Worm (Caenorhabditis elegans) whole organism, young adult: ENCODE data around the gene glod-4.

Source experiments
- B0019.2 ChIP-seq: fragments of 200-800 bp; sonication (Bioruptor generic); conservative IDR thresholded peaks from 2 replicates; pipeline ENCODE4 v1.3.6; 2022; ENCODE audit warnings: missing genetic modification reagents, missing genetic modification characterization, missing compliant biosample characterization
- C06A6.2 ChIP-seq: fragments of 200-800 bp; sonication (Bioruptor generic); conservative IDR thresholded peaks from 2 replicates; pipeline ENCODE4 v1.3.6; 2022; ENCODE audit warnings: missing genetic modification characterization, missing compliant biosample characterization
- C17E4.6 ChIP-seq: fragments of 200-800 bp; sonication (Bioruptor generic); IDR thresholded peaks from 2 replicates; pipeline ENCODE4 v1.3.6; 2022; ENCODE audit warnings: missing genetic modification reagents, missing genetic modification characterization, missing compliant biosample characterization
- F10E7.11 ChIP-seq: sonication (generic microtip); optimal IDR thresholded peaks from 2 replicates; lab custom pipeline; 2017; ENCODE audit warnings: mild to moderate bottlenecking, missing genetic modification characterization, moderate library complexity, missing compliant biosample characterization
- T26A5.8 ChIP-seq: sonication (generic microtip); optimal IDR thresholded peaks from 2 replicates; lab custom pipeline; 2016; ENCODE audit warnings: missing genetic modification characterization, missing compliant biosample characterization
- Y79H2A.3 ChIP-seq: fragments of 200-800 bp; sonication (Bioruptor generic); conservative IDR thresholded peaks from 2 replicates; pipeline ENCODE4 v1.3.6; 2022; ENCODE audit warnings: missing genetic modification reagents, missing genetic modification characterization, missing compliant biosample characterization
- ZK185.1 ChIP-seq: sonication (generic microtip); optimal IDR thresholded peaks from 2 replicates; lab custom pipeline; 2016; ENCODE audit warnings: mild to moderate bottlenecking, missing genetic modification characterization, missing compliant biosample characterization; ENCODE audit not compliant: poor library complexity, severe bottlenecking
- ama-1 ChIP-seq, 3 experiments: fragments of 150-350 bp in 1 of 3; sonication (generic microtip) in 2 of 3; optimal IDR thresholded peaks; 2 replicates each; lab custom pipeline; 2014 to 2018; ENCODE audit warnings: missing biosample characterization in 2 of 3, missing genetic modification characterization in 2 of 3, missing genetic modification reagents in 2 of 3
- aptf-2 ChIP-seq: fragments of 200-800 bp; sonication (Bioruptor generic); conservative IDR thresholded peaks from 2 replicates; pipeline ENCODE4 v1.3.6; 2022; ENCODE audit warnings: missing genetic modification reagents, missing genetic modification characterization, missing compliant biosample characterization
- attf-6 ChIP-seq: fragments of 200-800 bp; sonication (Bioruptor generic); IDR thresholded peaks from 2 replicates; pipeline ENCODE4 v1.3.6; 2022; ENCODE audit warnings: missing genetic modification reagents, missing genetic modification characterization, missing compliant biosample characterization
- cebp-1 ChIP-seq, 2 experiments: fragments of 200-800 bp in 1 of 2; sonication (Bioruptor generic) in 1 of 2; sonication (generic microtip) in 1 of 2; IDR thresholded peaks in 1 of 2; optimal IDR thresholded peaks in 1 of 2; 2 replicates each; pipeline versions ENCODE4 v1.3.6 to Lab custom; 2017 to 2022; ENCODE audit warnings: missing compliant biosample characterization in 2 of 2, missing genetic modification characterization in 2 of 2, mild to moderate bottlenecking in 1 of 2, missing genetic modification reagents in 1 of 2, moderate library complexity in 1 of 2
- ceh-79 ChIP-seq: sonication (generic microtip); optimal IDR thresholded peaks from 2 replicates; lab custom pipeline; 2017; ENCODE audit warnings: mild to moderate bottlenecking, missing genetic modification characterization, missing compliant biosample characterization
- chd-7 ChIP-seq: sonication (generic microtip); optimal IDR thresholded peaks from 2 replicates; lab custom pipeline; 2016; ENCODE audit warnings: mild to moderate bottlenecking, missing genetic modification characterization, moderate library complexity, missing compliant biosample characterization
- dox-1 ChIP-seq: fragments of 200-800 bp; sonication (Bioruptor generic); IDR thresholded peaks from 2 replicates; pipeline ENCODE4 v1.3.6; 2022; ENCODE audit warnings: missing genetic modification reagents, missing genetic modification characterization, missing compliant biosample characterization
- dpff-1 ChIP-seq: sonication (generic microtip); optimal IDR thresholded peaks from 2 replicates; lab custom pipeline; 2017; ENCODE audit warnings: mild to moderate bottlenecking, missing genetic modification characterization, missing compliant biosample characterization
- dpl-1 ChIP-seq: fragments of 150-350 bp; optimal IDR thresholded peaks from 2 replicates; lab custom pipeline; 2014; ENCODE audit warnings: missing biosample characterization, missing genetic modification reagents, missing genetic modification characterization
- ekl-4 ChIP-seq: fragments of 200-800 bp; sonication (Bioruptor generic); IDR thresholded peaks from 2 replicates; pipeline ENCODE4 v1.3.6; 2022; ENCODE audit warnings: missing genetic modification reagents, missing genetic modification characterization, missing compliant biosample characterization
- ets-4 ChIP-seq: fragments of 200-800 bp; sonication (Bioruptor generic); optimal IDR thresholded peaks from 2 replicates; lab custom pipeline; 2018; ENCODE audit warnings: mild to moderate bottlenecking, missing genetic modification characterization, missing compliant biosample characterization
- fkh-3 ChIP-seq: sonication (generic microtip); optimal IDR thresholded peaks from 2 replicates; lab custom pipeline; 2016; ENCODE audit warnings: mild to moderate bottlenecking, missing genetic modification characterization, missing compliant biosample characterization
- gei-17 ChIP-seq: fragments of 200-800 bp; sonication (Bioruptor generic); optimal IDR thresholded peaks from 2 replicates; lab custom pipeline; 2018; ENCODE audit warnings: mild to moderate bottlenecking, missing genetic modification characterization, missing compliant biosample characterization
- hlh-12 ChIP-seq: sonication (generic microtip); optimal IDR thresholded peaks from 2 replicates; lab custom pipeline; 2016; ENCODE audit warnings: missing genetic modification characterization, missing compliant biosample characterization
- hlh-26 ChIP-seq: fragments of 200-800 bp; sonication (Bioruptor generic); conservative IDR thresholded peaks from 2 replicates; pipeline ENCODE4 v1.3.6; 2022; ENCODE audit warnings: missing genetic modification reagents, missing genetic modification characterization, missing compliant biosample characterization
- hmg-1.2 ChIP-seq: fragments of 200-800 bp; sonication (Bioruptor generic); IDR thresholded peaks from 2 replicates; pipeline ENCODE4 v1.3.6; 2022; ENCODE audit warnings: missing genetic modification reagents, missing genetic modification characterization, missing compliant biosample characterization
- hmg-20 ChIP-seq: fragments of 200-800 bp; sonication (Bioruptor generic); IDR thresholded peaks from 2 replicates; pipeline ENCODE4 v1.3.6; 2022; ENCODE audit warnings: missing genetic modification reagents, missing genetic modification characterization, missing compliant biosample characterization
- hrde-1 ChIP-seq: sonication (generic microtip); optimal IDR thresholded peaks from 2 replicates; lab custom pipeline; 2016; ENCODE audit warnings: missing genetic modification characterization, mild to moderate bottlenecking, missing compliant biosample characterization, moderate library complexity, missing genotype, missing genetic modification reagents, borderline replicate concordance
- hsf-1 ChIP-seq: fragments of 200-800 bp; sonication (Bioruptor generic); IDR thresholded peaks from 2 replicates; pipeline ENCODE4 v1.3.6; 2022; ENCODE audit warnings: missing genetic modification reagents, missing genetic modification characterization, missing compliant biosample characterization
- let-526 ChIP-seq: fragments of 200-800 bp; sonication (Bioruptor generic); IDR thresholded peaks from 2 replicates; pipeline ENCODE4 v1.3.6; 2022; ENCODE audit warnings: missing genetic modification reagents, missing genetic modification characterization, missing compliant biosample characterization
- let-607 ChIP-seq, 2 experiments: fragments of 200-800 bp in 1 of 2; sonication (Bioruptor generic) in 1 of 2; sonication (generic microtip) in 1 of 2; optimal IDR thresholded peaks; 2 replicates each; lab custom pipeline; 2016 to 2018; ENCODE audit warnings: mild to moderate bottlenecking in 2 of 2, missing compliant biosample characterization in 2 of 2, missing genetic modification characterization in 2 of 2, moderate library complexity in 2 of 2, missing genotype in 1 of 2
- lin-26 ChIP-seq: fragments of 200-800 bp; sonication (Bioruptor generic); IDR thresholded peaks from 2 replicates; pipeline ENCODE4 v1.3.6; 2022; ENCODE audit warnings: missing genetic modification reagents, missing genetic modification characterization, missing compliant biosample characterization
- lin-40 ChIP-seq: sonication (generic microtip); optimal IDR thresholded peaks from 2 replicates; lab custom pipeline; 2016; ENCODE audit warnings: missing genetic modification characterization, mild to moderate bottlenecking, missing compliant biosample characterization, missing genotype, missing genetic modification reagents
- lin-54 ChIP-seq: fragments of 200-800 bp; sonication (Bioruptor generic); optimal IDR thresholded peaks from 2 replicates; lab custom pipeline; 2018; ENCODE audit warnings: mild to moderate bottlenecking, missing genetic modification characterization, missing compliant biosample characterization
- madf-10 ChIP-seq: sonication (generic microtip); optimal IDR thresholded peaks from 2 replicates; lab custom pipeline; 2016; ENCODE audit warnings: mild to moderate bottlenecking, missing genetic modification characterization, missing compliant biosample characterization
- mcd-1 ChIP-seq: fragments of 200-800 bp; sonication (Bioruptor generic); IDR thresholded peaks from 2 replicates; pipeline ENCODE4 v1.3.6; 2022; ENCODE audit warnings: missing genetic modification reagents, missing genetic modification characterization, missing compliant biosample characterization
- mel-28 ChIP-seq: sonication (generic microtip); optimal IDR thresholded peaks from 2 replicates; lab custom pipeline; 2016; ENCODE audit warnings: borderline replicate concordance, mild to moderate bottlenecking, missing genetic modification characterization, missing compliant biosample characterization
- mxl-1 ChIP-seq: sonication (generic microtip); optimal IDR thresholded peaks from 2 replicates; lab custom pipeline; 2016; ENCODE audit warnings: missing genetic modification characterization, missing compliant biosample characterization
- nhr-120 ChIP-seq: fragments of 200-800 bp; sonication (Bioruptor generic); IDR thresholded peaks from 2 replicates; pipeline ENCODE4 v1.3.6; 2022; ENCODE audit warnings: missing genetic modification characterization, missing compliant biosample characterization
- pbrm-1 ChIP-seq: fragments of 200-800 bp; sonication (Bioruptor generic); IDR thresholded peaks from 2 replicates; pipeline ENCODE4 v1.3.6; 2022; ENCODE audit warnings: missing genetic modification reagents, missing genetic modification characterization, missing compliant biosample characterization
- rec-8 ChIP-seq, 2 experiments: sonication (generic microtip); optimal IDR thresholded peaks; 2 replicates each; lab custom pipeline; 2016; ENCODE audit warnings: mild to moderate bottlenecking in 2 of 2, missing genetic modification characterization in 2 of 2, missing genetic modification reagents in 2 of 2, missing genotype in 2 of 2, missing biosample characterization in 1 of 2, missing compliant biosample characterization in 1 of 2, moderate library complexity in 1 of 2
- snpc-4 ChIP-seq, 5 experiments: fragments of 150-350 bp in 1 of 5; sonication (generic microtip) in 4 of 5; optimal IDR thresholded peaks; 2 replicates each; lab custom pipeline; 2014 to 2018; ENCODE audit warnings: missing genetic modification characterization in 5 of 5, missing biosample characterization in 3 of 5, antibody characterized with exemption in 2 of 5, mild to moderate bottlenecking in 2 of 5, missing compliant biosample characterization in 2 of 5, missing genotype in 2 of 5, moderate library complexity in 2 of 5, missing genetic modification reagents in 1 of 5
- sptf-2 ChIP-seq: fragments of 200-800 bp; sonication (Bioruptor generic); optimal IDR thresholded peaks from 2 replicates; lab custom pipeline; 2018; ENCODE audit warnings: mild to moderate bottlenecking, missing genetic modification characterization, missing compliant biosample characterization
- tlf-1 ChIP-seq: fragments of 200-800 bp; sonication (Bioruptor generic); optimal IDR thresholded peaks from 2 replicates; lab custom pipeline; 2018; ENCODE audit warnings: mild to moderate bottlenecking, missing genetic modification characterization, missing compliant biosample characterization
- xnd-1 ChIP-seq: sonication (generic microtip); optimal IDR thresholded peaks from 2 replicates; lab custom pipeline; 2016; ENCODE audit warnings: missing genotype, missing genetic modification reagents, missing genetic modification characterization, missing compliant biosample characterization
- ztf-26 ChIP-seq: sonication (generic microtip); optimal IDR thresholded peaks from 2 replicates; lab custom pipeline; 2017; ENCODE audit warnings: missing genetic modification characterization, missing compliant biosample characterization

The glod-4 gene

DNA sequence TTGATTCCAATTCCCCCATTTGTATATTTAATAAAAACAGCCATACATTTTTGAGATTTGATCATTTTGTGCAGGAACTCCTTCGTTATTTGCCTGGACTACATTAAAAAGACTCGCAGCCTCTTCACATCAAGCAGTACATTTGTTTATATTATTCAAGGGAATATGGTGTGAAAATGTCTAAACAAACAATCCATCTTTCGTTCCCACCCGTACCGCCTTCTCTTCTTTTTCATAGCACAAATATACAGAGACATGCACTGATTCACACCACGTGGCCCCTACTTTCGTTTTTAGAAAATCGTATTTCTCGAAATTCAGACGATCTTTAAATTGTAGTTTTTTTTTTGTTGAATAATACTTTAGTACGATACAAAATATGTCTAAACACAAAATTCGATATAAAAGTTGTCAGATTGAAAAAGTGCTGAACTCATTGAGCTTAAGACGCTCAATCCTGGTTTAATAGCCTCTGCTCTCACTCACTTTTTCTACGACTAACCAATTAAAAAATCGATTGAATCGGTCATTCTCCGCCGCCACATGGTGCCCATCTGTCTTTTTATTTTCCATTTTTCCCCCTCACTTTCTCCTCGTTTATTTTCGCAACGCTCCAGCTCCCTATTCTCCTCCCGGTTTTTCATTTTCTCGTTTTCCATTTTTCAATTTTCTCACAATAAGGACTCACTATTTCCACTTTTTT, 42.1 kb downstream of the glod-4 start (continued):
- TF ChIP-seq ZK185.1 (peak; percentile 72), mxl-1 (tag; lab: Kevin White, UChicago) (peak; percentile 11), lin-54 (GFP tag; lab: Kevin White, UChicago) (peak; percentile 54), chd-7 (tag; lab: Kevin White, UChicago) (peak; percentile 79), pbrm-1 (GFP tag; lab: Robert Waterston, UW) (peak; percentile 55; the same call in 1 of the 2 replicates), snpc-4 (GFP tag; optimal IDR thresholded peaks at IDR 0.05; lab: Kevin White, UChicago) (no peak), snpc-4 (tag; optimal IDR thresholded peaks at IDR 0.05; lab: Kevin White, UChicago) (peak in 2 of 4 experiments; percentile 42 to 47), ets-4 (GFP tag; lab: Kevin White, UChicago) (peak; percentile 11), lin-26 (GFP tag; lab: Robert Waterston, UW) (peak; percentile 41; the same call in 1 of the 2 replicates), aptf-2 (GFP tag; lab: Robert Waterston, UW) (no peak), hsf-1 (GFP tag; lab: Robert Waterston, UW) (peak; percentile 30; the same call in 1 of the 2 replicates), dpff-1 (tag; lab: Kevin White, UChicago) (peak; percentile 96), dox-1 (GFP tag; lab: Robert Waterston, UW) (peak; percentile 46), fkh-3 (tag; lab: Kevin White, UChicago) (peak; percentile 80), dpl-1 (GFP tag; lab: Kevin White, UChicago) (no peak), hmg-1.2 (peak; percentile 36; the same call in 1 of the 2 replicates), nhr-120 (GFP tag; lab: Robert Waterston, UW) (peak; percentile 93), Y79H2A.3 (no peak), T26A5.8 (tag; lab: Kevin White, UChicago) (no peak), hlh-26 (GFP tag; lab: Robert Waterston, UW) (no peak), let-607 (tag; optimal IDR thresholded peaks at IDR 0.05; lab: Kevin White, UChicago) (peak; percentile 67 to 89), F10E7.11 (peak; percentile 63), let-526 (GFP tag; lab: Robert Waterston, UW) (0 out of 2 replicates have a peak, but pooled peaks have one; percentile 49), ceh-79 (tag; lab: Kevin White, UChicago) (peak; percentile 33), C06A6.2 (GFP tag; lab: Robert Waterston, UW) (peak; percentile 58; the same call in 1 of the 2 replicates), cebp-1 (GFP tag; IDR thresholded peaks at IDR 0.05; lab: Robert Waterston, UW) (no peak), cebp-1 (tag; optimal IDR thresholded peaks at IDR 0.05; lab: Kevin White, UChicago) (peak; percentile 62), ekl-4 (GFP tag; lab: Robert Waterston, UW) (peak; percentile 83), lin-40 (peak; percentile 57), gei-17 (GFP tag; lab: Kevin White, UChicago) (peak; percentile 73), ztf-26 (peak; percentile 56), hmg-20 (GFP tag; lab: Robert Waterston, UW) (peak; percentile 81), mel-28 (tag; lab: Kevin White, UChicago) (peak; percentile 54)

DNA sequence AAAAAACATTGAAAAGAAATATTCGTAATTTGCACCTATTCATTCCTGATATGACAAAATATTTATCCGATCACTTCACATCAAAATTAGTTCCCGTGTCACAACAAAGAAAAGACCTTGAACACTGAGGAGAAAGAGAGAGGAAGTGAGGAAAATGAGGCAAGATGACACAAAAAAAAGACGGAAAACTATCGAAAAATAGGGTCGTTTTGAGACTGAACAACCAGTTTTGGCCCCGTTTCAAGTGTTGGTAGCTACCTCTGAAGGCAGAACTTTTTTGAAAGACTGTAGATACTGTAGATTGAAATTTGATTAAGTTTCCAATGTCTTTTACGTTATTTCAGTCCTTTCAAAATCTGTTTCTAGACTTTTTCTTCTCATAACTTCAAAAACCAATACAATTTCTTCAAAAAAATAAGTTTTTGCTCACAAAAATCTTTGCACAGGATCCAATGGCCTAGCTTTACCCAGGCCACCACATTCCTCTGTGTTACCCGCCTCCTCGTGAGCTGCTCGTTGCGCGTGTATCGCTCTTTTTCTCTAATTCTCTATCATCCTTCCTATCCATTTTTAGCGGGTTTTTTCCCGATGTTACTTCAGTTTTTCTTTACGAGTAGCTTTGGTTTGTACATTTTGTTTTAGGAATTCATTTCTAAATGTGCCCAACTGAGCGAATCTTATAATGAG, 43.0 kb downstream of the glod-4 start:
- TF ChIP-seq hrde-1 (tag; lab: Kevin White, UChicago) (no peak), hlh-12 (tag; lab: Kevin White, UChicago) (no peak), snpc-4 (GFP tag; optimal IDR thresholded peaks at IDR 0.05; lab: Kevin White, UChicago) (no peak), snpc-4 (tag; optimal IDR thresholded peaks at IDR 0.05; lab: Kevin White, UChicago) (no peak), B0019.2 (GFP tag; lab: Robert Waterston, UW) (no peak), sptf-2 (GFP tag; lab: Kevin White, UChicago) (no peak), xnd-1 (no peak), C17E4.6 (GFP tag; lab: Robert Waterston, UW) (no peak), madf-10 (tag; lab: Kevin White, UChicago) (no peak), tlf-1 (GFP tag; lab: Kevin White, UChicago) (no peak), ama-1 (optimal IDR thresholded peaks at IDR 0.05; lab: Kevin White, UChicago) (no peak), ama-1 (GFP tag; optimal IDR thresholded peaks at IDR 0.05; lab: Kevin White, UChicago) (no peak), mcd-1 (GFP tag; lab: Robert Waterston, UW) (0 out of 2 replicates have a peak, but pooled peaks have one; percentile 25), attf-6 (GFP tag; lab: Robert Waterston, UW) (no peak), hmg-20 (GFP tag; lab: Robert Waterston, UW) (no peak), rec-8 (tag; optimal IDR thresholded peaks at IDR 0.05; lab: Kevin White, UChicago) (no peak), ztf-26 (no peak)
